Worm (Caenorhabditis elegans) whole organism, L1 larva: ENCODE results near the gene wago-4.

ENCODE experiments used
- ceh-82 ChIP-seq, 3 experiments: fragments of 150-350 bp in 1 of 3; sonication (generic microtip) in 2 of 3; optimal IDR thresholded peaks; 2 replicates each; lab custom pipeline; 2014 to 2017; ENCODE audit warnings: missing biosample characterization in 3 of 3, missing genetic modification characterization in 3 of 3
- dsc-1 ChIP-seq: sonication (generic microtip); optimal IDR thresholded peaks from 2 replicates; lab custom pipeline; 2016; ENCODE audit warnings: mild to moderate bottlenecking, missing genetic modification characterization, missing compliant biosample characterization
- efl-3 ChIP-seq: fragments of 200-800 bp; sonication (Bioruptor generic); optimal IDR thresholded peaks from 2 replicates; lab custom pipeline; 2018; ENCODE audit warnings: mild to moderate bottlenecking, missing genetic modification characterization, missing compliant biosample characterization
- elt-2 ChIP-seq: sonication (generic microtip); optimal IDR thresholded peaks from 2 replicates; lab custom pipeline; 2016; ENCODE audit warnings: missing genetic modification characterization, mild to moderate bottlenecking, inconsistent platforms, missing compliant biosample characterization, missing genetic modification reagents
- elt-3 ChIP-seq, 6 experiments: fragments of 150-350 bp in 1 of 6; sonication (generic microtip); optimal IDR thresholded peaks; 2 replicates each; lab custom pipeline; 2017 to 2018; ENCODE audit warnings: missing biosample characterization in 6 of 6, missing genetic modification characterization in 6 of 6, inconsistent platforms in 1 of 6
- grh-1 ChIP-seq: fragments of 200-800 bp; sonication (Bioruptor generic); IDR thresholded peaks from 2 replicates; pipeline ENCODE4 v1.3.6; 2022; ENCODE audit warnings: missing genetic modification reagents, missing genetic modification characterization, missing compliant biosample characterization
- nhr-237 ChIP-seq: fragments of 150-350 bp; optimal IDR thresholded peaks from 2 replicates; lab custom pipeline; 2014; ENCODE audit warnings: missing biosample characterization, missing genetic modification characterization
- nhr-76 ChIP-seq: sonication (generic microtip); optimal IDR thresholded peaks from 2 replicates; lab custom pipeline; 2017; ENCODE audit warnings: missing biosample characterization, missing genetic modification characterization
- nhr-77 ChIP-seq: fragments of 150-350 bp; optimal IDR thresholded peaks from 2 replicates; lab custom pipeline; 2014; ENCODE audit warnings: missing biosample characterization, missing genetic modification characterization
- sup-37 ChIP-seq: fragments of 200-800 bp; sonication (Bioruptor generic); optimal IDR thresholded peaks from 2 replicates; lab custom pipeline; 2018; ENCODE audit warnings: mild to moderate bottlenecking, missing genetic modification characterization, missing compliant biosample characterization
- unc-30 ChIP-seq: sonication (generic microtip); optimal IDR thresholded peaks from 2 replicates; lab custom pipeline; 2017; ENCODE audit warnings: missing biosample characterization, missing genetic modification characterization
- unc-62 ChIP-seq: fragments of 150-350 bp; optimal IDR thresholded peaks from 2 replicates; lab custom pipeline; 2014; ENCODE audit warnings: missing biosample characterization, missing genetic modification reagents, missing genetic modification characterization
- zag-1 ChIP-seq: fragments of 150-350 bp; optimal IDR thresholded peaks from 2 replicates; lab custom pipeline; 2014; ENCODE audit warnings: missing biosample characterization, missing genetic modification characterization

- TF ChIP-seq zag-1 (tag; lab: Kevin White, UChicago) (no peak), unc-62 (no peak), elt-2 (tag; lab: Kevin White, UChicago) (no peak), elt-3 (tag; optimal IDR thresholded peaks at IDR 0.05; lab: Kevin White, UChicago) (no peak), nhr-237 (tag; lab: Kevin White, UChicago) (no peak), dsc-1 (tag; lab: Kevin White, UChicago) (no peak), efl-3 (no peak), ceh-82 (tag; optimal IDR thresholded peaks at IDR 0.05; lab: Kevin White, UChicago) (no peak), nhr-76 (tag; lab: Kevin White, UChicago) (no peak), unc-30 (tag; lab: Kevin White, UChicago) (no peak), nhr-77 (tag; lab: Kevin White, UChicago) (no peak), grh-1 (GFP tag; lab: Robert Waterston, UW) (no peak), sup-37 (GFP tag; lab: Kevin White, UChicago) (no peak)
Observed at ce11 chrII:12918960-12919553, at the start of gene wago-4, which contains the start of gene F58G1.2.
